Worm (Caenorhabditis elegans) whole organism, young adult: ENCODE results near the gene str-220.

Source experiments
- B0261.1 ChIP-seq: sonication (generic microtip); optimal IDR thresholded peaks from 2 replicates; lab custom pipeline; 2016; ENCODE audit warnings: mild to moderate bottlenecking, missing genetic modification characterization, moderate library complexity, missing compliant biosample characterization
- Y53F4B.3 ChIP-seq: fragments of 200-800 bp; sonication (Bioruptor generic); IDR thresholded peaks from 2 replicates; pipeline ENCODE4 v1.3.6; 2022; ENCODE audit warnings: missing genetic modification reagents, missing genetic modification characterization, missing compliant biosample characterization
- ama-1 ChIP-seq, 3 experiments: fragments of 150-350 bp in 1 of 3; sonication (generic microtip) in 2 of 3; optimal IDR thresholded peaks; 2 replicates each; lab custom pipeline; 2014 to 2018; ENCODE audit warnings: missing biosample characterization in 2 of 3, missing genetic modification characterization in 2 of 3, missing genetic modification reagents in 2 of 3
- hrde-1 ChIP-seq: sonication (generic microtip); optimal IDR thresholded peaks from 2 replicates; lab custom pipeline; 2016; ENCODE audit warnings: missing genetic modification characterization, mild to moderate bottlenecking, missing compliant biosample characterization, moderate library complexity, missing genotype, missing genetic modification reagents, borderline replicate concordance
- hsf-1 ChIP-seq: fragments of 200-800 bp; sonication (Bioruptor generic); IDR thresholded peaks from 2 replicates; pipeline ENCODE4 v1.3.6; 2022; ENCODE audit warnings: missing genetic modification reagents, missing genetic modification characterization, missing compliant biosample characterization
- mcd-1 ChIP-seq: fragments of 200-800 bp; sonication (Bioruptor generic); IDR thresholded peaks from 2 replicates; pipeline ENCODE4 v1.3.6; 2022; ENCODE audit warnings: missing genetic modification reagents, missing genetic modification characterization, missing compliant biosample characterization
- nfya-1 ChIP-seq: sonication (generic microtip); optimal IDR thresholded peaks from 2 replicates; lab custom pipeline; 2017; ENCODE audit warnings: antibody characterized with exemption, missing compliant biosample characterization, missing genetic modification characterization, borderline replicate concordance; ENCODE audit not compliant: insufficient read depth
- ztf-26 ChIP-seq: sonication (generic microtip); optimal IDR thresholded peaks from 2 replicates; lab custom pipeline; 2017; ENCODE audit warnings: missing genetic modification characterization, missing compliant biosample characterization
- ztf-28 ChIP-seq: fragments of 200-800 bp; sonication (Bioruptor generic); IDR thresholded peaks from 2 replicates; pipeline ENCODE4 v1.3.6; 2022; ENCODE audit warnings: missing genetic modification reagents, missing genetic modification characterization, missing compliant biosample characterization

- TF ChIP-seq Y53F4B.3 (GFP tag; lab: Robert Waterston, UW) (no peak), ztf-28 (GFP tag; lab: Robert Waterston, UW) (no peak), B0261.1 (tag; lab: Kevin White, UChicago) (no peak), ztf-26 (tag; lab: Kevin White, UChicago) (peak; percentile 31), nfya-1 (no peak), hrde-1 (no peak), hsf-1 (GFP tag; lab: Robert Waterston, UW) (no peak), mcd-1 (GFP tag; lab: Robert Waterston, UW) (no peak), ama-1 (optimal IDR thresholded peaks at IDR 0.05; lab: Kevin White, UChicago) (no peak), ama-1 (GFP tag; optimal IDR thresholded peaks at IDR 0.05; lab: Kevin White, UChicago) (no peak)
Observed at ce11 chrIV:7188528-7189422, 17.7 kb upstream of the str-220 start, which contains the start of gene srlf-7.
